Fruit fly (Drosophila melanogaster) whole organism, embryonic: ENCODE data around the gene gammaTub37C.
A peak's percentile ranks its signal among the peaks of the same experiment; 100 is the strongest.

Experiments used
- ATbp ChIP-seq: fragments of 200-800 bp; sonication (Bioruptor generic); optimal IDR thresholded peaks from 2 replicates; lab custom pipeline; 2017; ENCODE audit warnings: missing biosample characterization, mild to moderate bottlenecking, missing genetic modification characterization, missing genetic modification reagents
- Aef1 ChIP-seq: fragments of 200-800 bp; sonication (Bioruptor generic); IDR thresholded peaks from 3 replicates; pipeline ENCODE4 v1.3.6; 2022; ENCODE audit warnings: missing biosample characterization, missing genetic modification characterization
- BtbVII ChIP-seq: fragments of 200-800 bp; sonication (Bioruptor generic); optimal IDR thresholded peaks from 3 replicates; lab custom pipeline; 2017; ENCODE audit warnings: missing biosample characterization, mild to moderate bottlenecking, missing genetic modification characterization
- CG10209 ChIP-seq: fragments of 200-800 bp; sonication (Bioruptor generic); optimal IDR thresholded peaks from 3 replicates; lab custom pipeline; 2017; ENCODE audit warnings: missing biosample characterization, mild to moderate bottlenecking, missing genetic modification characterization, missing genetic modification reagents
- CG10267 ChIP-seq: fragments of 200-800 bp; sonication (Bioruptor generic); optimal IDR thresholded peaks from 2 replicates; lab custom pipeline; 2018; ENCODE audit warnings: missing biosample characterization, mild to moderate bottlenecking, missing genetic modification characterization, moderate library complexity
- CG11085 ChIP-seq: fragments of 200-800 bp; sonication (Bioruptor generic); IDR thresholded peaks from 2 replicates; pipeline ENCODE4 v1.3.6; 2022; ENCODE audit warnings: missing biosample characterization, missing genetic modification characterization
- CG11456 ChIP-seq: fragments of 200-800 bp; sonication (Bioruptor generic); IDR thresholded peaks from 3 replicates; pipeline ENCODE4 v1.3.6; 2022; ENCODE audit warnings: missing biosample characterization, missing genetic modification characterization
- CG12942 ChIP-seq: fragments of 200-800 bp; sonication (Bioruptor generic); optimal IDR thresholded peaks from 3 replicates; lab custom pipeline; 2016; ENCODE audit warnings: missing biosample characterization, missing genetic modification characterization
- CG14860 ChIP-seq: fragments of 200-800 bp; sonication (Bioruptor generic); IDR thresholded peaks from 3 replicates; pipeline ENCODE4 v1.3.6; 2022; ENCODE audit warnings: missing biosample characterization, missing genetic modification characterization; ENCODE audit not compliant: partially characterized antibody
- CG15073 ChIP-seq: fragments of 200-800 bp; sonication (Bioruptor generic); optimal IDR thresholded peaks from 2 replicates; lab custom pipeline; 2016; ENCODE audit warnings: missing biosample characterization, missing genetic modification characterization
- CG15479 ChIP-seq: fragments of 200-800 bp; sonication (Bioruptor generic); optimal IDR thresholded peaks from 3 replicates; lab custom pipeline; 2019; ENCODE audit warnings: missing biosample characterization, mild to moderate bottlenecking, missing genetic modification characterization, moderate library complexity
- CG17328 ChIP-seq: fragments of 200-800 bp; sonication (Bioruptor generic); IDR thresholded peaks from 2 replicates; pipeline ENCODE4 v1.3.6; 2022; ENCODE audit warnings: missing biosample characterization, missing genetic modification characterization
- CG17361 ChIP-seq: fragments of 200-800 bp; sonication (Bioruptor generic); IDR thresholded peaks from 3 replicates; pipeline ENCODE4 v1.3.6; 2022; ENCODE audit warnings: missing biosample characterization, missing genetic modification characterization
- CG17802 ChIP-seq: fragments of 200-800 bp; sonication (Bioruptor generic); optimal IDR thresholded peaks from 2 replicates; lab custom pipeline; 2018; ENCODE audit warnings: missing biosample characterization, mild to moderate bottlenecking, missing genetic modification characterization, moderate library complexity
- CG30020 ChIP-seq: fragments of 200-800 bp; optimal IDR thresholded peaks from 2 replicates; lab custom pipeline; 2019; ENCODE audit warnings: missing biosample characterization, mild to moderate bottlenecking, missing genetic modification characterization, moderate library complexity
- CG3163 ChIP-seq: fragments of 200-800 bp; sonication (Bioruptor generic); optimal IDR thresholded peaks from 3 replicates; lab custom pipeline; 2016; ENCODE audit warnings: missing biosample characterization, missing genetic modification characterization
- CG3847 ChIP-seq: fragments of 200-800 bp; sonication (Bioruptor generic); IDR thresholded peaks from 2 replicates; pipeline ENCODE4 v1.3.6; 2022; ENCODE audit warnings: missing biosample characterization, missing genetic modification characterization
- CG6765 ChIP-seq: fragments of 200-800 bp; sonication (Bioruptor generic); optimal IDR thresholded peaks from 3 replicates; lab custom pipeline; 2017; ENCODE audit warnings: missing biosample characterization, mild to moderate bottlenecking, missing genetic modification characterization
- CoRest ChIP-seq: fragments of 200-800 bp; sonication (Bioruptor generic); optimal IDR thresholded peaks from 3 replicates; lab custom pipeline; 2018; ENCODE audit warnings: missing biosample characterization, mild to moderate bottlenecking, missing genetic modification characterization, moderate library complexity
- Dad ChIP-seq: fragments of 200-800 bp; sonication (Bioruptor generic); optimal IDR thresholded peaks from 3 replicates; lab custom pipeline; 2016; ENCODE audit warnings: missing biosample characterization, missing genetic modification characterization
- Dll ChIP-seq: fragments of 200-800 bp; sonication (Bioruptor generic); IDR thresholded peaks from 4 replicates; pipeline ENCODE4 v1.3.6; 2022; ENCODE audit warnings: missing biosample characterization, missing genetic modification characterization; ENCODE audit not compliant: partially characterized antibody
- Eip74EF ChIP-seq, 2 experiments: fragments of 200-800 bp in 1 of 2; fragments of >200 bp in 1 of 2; sonication (Bioruptor generic) in 1 of 2; optimal IDR thresholded peaks; 2 replicates each; lab custom pipeline; 2017 to 2019; ENCODE audit warnings: missing biosample characterization in 2 of 2, missing genetic modification characterization in 2 of 2, mild to moderate bottlenecking in 1 of 2, moderate library complexity in 1 of 2
- Hmx ChIP-seq: fragments of 200-800 bp; sonication (Bioruptor generic); optimal IDR thresholded peaks from 2 replicates; lab custom pipeline; 2016; ENCODE audit warnings: missing biosample characterization, missing genetic modification characterization
- Hr39 ChIP-seq: fragments of >200 bp; optimal IDR thresholded peaks from 2 replicates; lab custom pipeline; 2017
- MESR4 ChIP-seq: fragments of 200-800 bp; sonication (Bioruptor generic); optimal IDR thresholded peaks from 2 replicates; lab custom pipeline; 2018; ENCODE audit warnings: missing biosample characterization, mild to moderate bottlenecking, missing genetic modification characterization, moderate library complexity
- NC2β ChIP-seq: fragments of 200-800 bp; sonication (Bioruptor generic); optimal IDR thresholded peaks from 2 replicates; lab custom pipeline; 2016; ENCODE audit warnings: missing biosample characterization, missing genetic modification characterization
- NfI ChIP-seq: fragments of 200-800 bp; sonication (Bioruptor generic); optimal IDR thresholded peaks from 3 replicates; lab custom pipeline; 2018; ENCODE audit warnings: missing biosample characterization, mild to moderate bottlenecking, missing genetic modification characterization, moderate library complexity
- Oaz ChIP-seq: fragments of 200-800 bp; sonication (Bioruptor generic); IDR thresholded peaks from 2 replicates; pipeline ENCODE4 v1.3.6; 2022; ENCODE audit warnings: missing biosample characterization, missing genetic modification characterization
- Side ChIP-seq: fragments of 200-800 bp; sonication (Bioruptor generic); optimal IDR thresholded peaks from 2 replicates; lab custom pipeline; 2016; ENCODE audit warnings: missing biosample characterization, missing genetic modification characterization
- Usf ChIP-seq: fragments of 200-800 bp; sonication (Bioruptor generic); optimal IDR thresholded peaks from 2 replicates; lab custom pipeline; 2017; ENCODE audit warnings: missing genotype, missing biosample characterization, missing genetic modification characterization
- ash1 ChIP-seq: fragments of 200-800 bp; sonication (Bioruptor generic); optimal IDR thresholded peaks from 2 replicates; lab custom pipeline; 2018; ENCODE audit warnings: missing biosample characterization, mild to moderate bottlenecking, missing genetic modification characterization
- bsh ChIP-seq, 2 experiments: fragments of 200-800 bp; sonication (Bioruptor generic); optimal IDR thresholded peaks; 2 replicates each; lab custom pipeline; 2017 to 2018; ENCODE audit warnings: mild to moderate bottlenecking in 2 of 2, missing biosample characterization in 2 of 2, missing genetic modification characterization in 2 of 2, moderate library complexity in 1 of 2
- cas ChIP-seq: fragments of 200-800 bp; sonication (Bioruptor generic); IDR thresholded peaks from 2 replicates; pipeline ENCODE4 v1.3.6; 2022; ENCODE audit warnings: missing biosample characterization, missing genetic modification characterization
- danr ChIP-seq: fragments of 200-800 bp; sonication (Bioruptor generic); IDR thresholded peaks from 2 replicates; pipeline ENCODE4 v1.3.6; 2022; ENCODE audit warnings: missing biosample characterization, missing genetic modification characterization
- dati ChIP-seq: fragments of 200-800 bp; sonication (Bioruptor generic); IDR thresholded peaks from 2 replicates; pipeline ENCODE4 v1.3.6; 2022; ENCODE audit warnings: missing biosample characterization, missing genetic modification characterization
- gro ChIP-seq: fragments of 200-800 bp; sonication (Bioruptor generic); optimal IDR thresholded peaks from 2 replicates; lab custom pipeline; 2016; ENCODE audit warnings: missing biosample characterization, missing genetic modification characterization
- kah ChIP-seq: fragments of 200-800 bp; sonication (Bioruptor generic); optimal IDR thresholded peaks from 2 replicates; lab custom pipeline; 2018; ENCODE audit warnings: missing biosample characterization, mild to moderate bottlenecking, missing genetic modification characterization
- ken ChIP-seq: fragments of 200-800 bp; sonication (Bioruptor generic); IDR thresholded peaks from 3 replicates; pipeline ENCODE4 v1.3.6; 2022; ENCODE audit warnings: missing biosample characterization, missing genetic modification characterization
- klu ChIP-seq: fragments of 200-800 bp; sonication (Bioruptor generic); IDR thresholded peaks from 2 replicates; pipeline ENCODE4 v1.3.6; 2022; ENCODE audit warnings: missing biosample characterization, missing genetic modification characterization
- lov ChIP-seq, 2 experiments: fragments of 200-800 bp in 1 of 2; fragments of >200 bp in 1 of 2; sonication (Bioruptor generic) in 1 of 2; IDR thresholded peaks in 1 of 2; optimal IDR thresholded peaks in 1 of 2; 2 replicates in 1 of 2; 3 replicates in 1 of 2; pipeline versions ENCODE4 v1.3.6 to Lab custom; 2017 to 2022; ENCODE audit warnings: missing biosample characterization in 1 of 2, missing genetic modification characterization in 1 of 2
- nerfin-1 ChIP-seq: fragments of 200-800 bp; sonication (Bioruptor generic); optimal IDR thresholded peaks from 3 replicates; lab custom pipeline; 2019; ENCODE audit warnings: missing biosample characterization, mild to moderate bottlenecking, missing genetic modification characterization, moderate library complexity
- odd ChIP-seq: fragments of 200-800 bp; sonication (Bioruptor generic); optimal IDR thresholded peaks from 2 replicates; lab custom pipeline; 2017; ENCODE audit warnings: missing biosample characterization, mild to moderate bottlenecking, missing genetic modification characterization
- p53 ChIP-seq: fragments of 200-800 bp; sonication (Bioruptor generic); optimal IDR thresholded peaks from 2 replicates; lab custom pipeline; 2016; ENCODE audit warnings: missing biosample characterization, missing genetic modification characterization
- pfk ChIP-seq: fragments of 200-800 bp; sonication (Bioruptor generic); optimal IDR thresholded peaks from 2 replicates; lab custom pipeline; 2018; ENCODE audit warnings: missing biosample characterization, mild to moderate bottlenecking, missing genetic modification characterization, moderate library complexity
- phol ChIP-seq: fragments of 200-800 bp; sonication (Bioruptor generic); optimal IDR thresholded peaks from 3 replicates; lab custom pipeline; 2018; ENCODE audit warnings: missing biosample characterization, mild to moderate bottlenecking, missing genetic modification characterization, moderate library complexity
- prd ChIP-seq, 3 experiments: fragments of >200 bp in 2 of 3; fragments of 200-800 bp in 1 of 3; sonication (Bioruptor generic) in 1 of 3; optimal IDR thresholded peaks in 2 of 3; IDR thresholded peaks in 1 of 3; 2 replicates in 2 of 3; 3 replicates in 1 of 3; pipeline versions ENCODE4 v1.3.6 to Lab custom; 2017 to 2022; ENCODE audit warnings: missing biosample characterization in 1 of 3, missing genetic modification characterization in 1 of 3
- ranshi ChIP-seq: fragments of 200-800 bp; sonication (Bioruptor generic); IDR thresholded peaks from 2 replicates; pipeline ENCODE4 v1.3.6; 2022; ENCODE audit warnings: missing biosample characterization, missing genetic modification characterization
- rib ChIP-seq: fragments of 200-800 bp; sonication (Bioruptor generic); IDR thresholded peaks from 2 replicates; pipeline ENCODE4 v1.3.6; 2022; ENCODE audit warnings: missing biosample characterization, missing genetic modification characterization
- sim ChIP-seq: fragments of 200-800 bp; sonication (Bioruptor generic); IDR thresholded peaks from 2 replicates; pipeline ENCODE4 v1.3.6; 2022; ENCODE audit warnings: missing biosample characterization, missing genetic modification characterization
- tap ChIP-seq: fragments of 200-800 bp; optimal IDR thresholded peaks from 3 replicates; lab custom pipeline; 2019; ENCODE audit warnings: missing biosample characterization, mild to moderate bottlenecking, missing genetic modification characterization, moderate library complexity
- z ChIP-seq: fragments of 200-800 bp; sonication (Bioruptor generic); IDR thresholded peaks from 3 replicates; pipeline ENCODE4 v1.3.6; 2022; ENCODE audit warnings: missing biosample characterization, missing genetic modification characterization
- zfh1 ChIP-seq: fragments of 200-800 bp; sonication (Bioruptor generic); IDR thresholded peaks from 3 replicates; pipeline ENCODE4 v1.3.6; 2022; ENCODE audit warnings: missing biosample characterization, missing genetic modification characterization

Gene gammaTub37C

DNA sequence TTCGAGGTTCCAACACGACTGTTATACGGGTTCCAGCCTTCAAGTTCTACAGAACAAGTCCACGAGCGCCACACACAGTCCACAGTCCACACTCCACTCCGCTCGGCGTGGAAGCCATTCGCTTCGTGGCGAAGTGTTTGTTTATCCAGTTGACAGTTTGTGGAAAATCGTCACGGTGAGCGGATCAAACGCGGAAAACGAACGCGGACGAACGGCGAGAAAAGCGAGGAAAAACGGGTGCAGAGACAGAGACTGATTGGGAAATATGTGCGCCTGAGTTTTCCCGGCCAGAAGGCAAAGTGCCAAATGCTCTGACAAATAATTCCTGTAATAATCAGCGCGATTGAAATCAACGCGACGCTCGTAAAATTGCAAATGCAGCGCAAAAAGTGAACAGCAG lies 4.7 kb upstream of the gammaTub37C start, which contains the start of gene drl (continued):
- peak in 1 of 2 experiments; percentile 27 for TF ChIP-seq bsh (GFP tag; optimal IDR thresholded peaks at IDR 0.05; lab: Kevin White, UChicago)
- no peak; the same call in 1 of the 2 replicates for TF ChIP-seq ranshi (GFP tag; lab: Robert Waterston, UW)
- peak; percentile 55 for TF ChIP-seq kah (GFP tag; lab: Kevin White, UChicago)
- TF ChIP-seq CG11456 (GFP tag; lab: Robert Waterston, UW): no peak
- TF ChIP-seq dati (GFP tag; lab: Robert Waterston, UW): no peak
- peak; percentile 34 for TF ChIP-seq CG6765 (GFP tag; lab: Kevin White, UChicago)
- peak; percentile 72 for TF ChIP-seq ash1
- TF ChIP-seq CG17361 (GFP tag; lab: Robert Waterston, UW): no peak
- TF ChIP-seq gro: peak; percentile 61
- TF ChIP-seq CG11085 (GFP tag; lab: Robert Waterston, UW): no peak
- no peak for TF ChIP-seq phol (tag; lab: Kevin White, UChicago)
- no peak for TF ChIP-seq Aef1 (GFP tag; lab: Robert Waterston, UW)
- peak; percentile 3 for TF ChIP-seq MESR4
- TF ChIP-seq Dad (GFP tag; lab: Kevin White, UChicago): no peak
- TF ChIP-seq NC2β (GFP tag; lab: Kevin White, UChicago): peak; percentile 51
- TF ChIP-seq Usf (GFP tag; lab: Kevin White, UChicago): no peak
- 0 out of 2 replicates have a peak, but pooled peaks have one; percentile 51 for TF ChIP-seq rib (GFP tag; lab: Robert Waterston, UW)
- no peak for TF ChIP-seq ken (GFP tag; lab: Robert Waterston, UW)
- no peak for TF ChIP-seq CG30020 (tag; lab: Kevin White, UChicago)
- no peak for TF ChIP-seq CG3163 (GFP tag; lab: Kevin White, UChicago)
- TF ChIP-seq lov (optimal IDR thresholded peaks at IDR 0.05; lab: Kevin White, UChicago): no peak
- TF ChIP-seq lov (GFP tag; IDR thresholded peaks at IDR 0.05; lab: Robert Waterston, UW): peak; percentile 72; the same call in 1 of the 3 replicates
- no peak for TF ChIP-seq tap
- TF ChIP-seq pfk: peak; percentile 49
- TF ChIP-seq Oaz: no peak
- TF ChIP-seq Dll: no peak
- TF ChIP-seq klu (GFP tag; lab: Robert Waterston, UW): no peak
- no peak for TF ChIP-seq CG15073 (GFP tag; lab: Kevin White, UChicago)
- no peak for TF ChIP-seq z (GFP tag; lab: Robert Waterston, UW)
- TF ChIP-seq CG12942 (GFP tag; lab: Kevin White, UChicago): no peak
- TF ChIP-seq p53 (GFP tag; lab: Kevin White, UChicago): no peak
- no peak for TF ChIP-seq danr (GFP tag; lab: Robert Waterston, UW)
- TF ChIP-seq CG10267 (tag; lab: Kevin White, UChicago): peak; percentile 30
- TF ChIP-seq odd: peak; percentile 54
- peak; percentile 41 for TF ChIP-seq NfI
- TF ChIP-seq sim (GFP tag; lab: Robert Waterston, UW): peak; percentile 48; the same call in 1 of the 2 replicates
- TF ChIP-seq cas (GFP tag; lab: Robert Waterston, UW): no peak
- peak in 1 of 2 experiments; percentile 38 for TF ChIP-seq Eip74EF (GFP tag; optimal IDR thresholded peaks at IDR 0.05; lab: Kevin White, UChicago)
- no peak for TF ChIP-seq CG3847
- TF ChIP-seq zfh1 (GFP tag; lab: Robert Waterston, UW): peak; percentile 44; the same call in 1 of the 3 replicates

DNA sequence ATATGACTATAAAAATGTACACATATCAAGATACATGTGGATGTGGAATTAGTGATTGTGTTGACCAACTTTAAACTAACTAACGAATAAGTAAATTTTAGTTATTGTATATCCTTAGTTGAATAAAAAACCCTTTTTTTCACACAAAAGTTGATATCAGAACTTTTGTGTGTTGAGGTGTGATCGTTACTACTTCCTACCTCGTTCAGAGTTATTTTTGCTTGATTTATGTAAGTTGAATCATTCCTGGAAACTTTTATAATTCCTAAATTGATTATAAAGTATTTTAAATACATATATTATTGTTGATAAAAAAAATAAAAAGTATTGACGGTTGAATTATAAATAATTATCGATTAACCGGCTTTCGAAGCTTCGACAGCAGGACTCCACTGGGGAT lies 1.8 kb downstream of the gammaTub37C start, which contains the start of gene CG46059:
Gene CG46059 (minus strand): TSS at position 101 of the 400 bp plus-strand sequence.
- TF ChIP-seq CG17802: no peak
- TF ChIP-seq CG15479 (GFP tag; lab: Kevin White, UChicago): no peak
- no peak for TF ChIP-seq CG14860
- TF ChIP-seq Hmx (GFP tag; lab: Kevin White, UChicago): no peak
- no peak for TF ChIP-seq p53 (GFP tag; lab: Kevin White, UChicago)
- TF ChIP-seq Hr39 (lab: Kevin White, UChicago): no peak
- no peak for TF ChIP-seq prd (optimal IDR thresholded peaks at IDR 0.05; lab: Kevin White, UChicago)
- TF ChIP-seq prd (GFP tag; IDR thresholded peaks at IDR 0.05; lab: Robert Waterston, UW): no peak
- TF ChIP-seq CG17328 (GFP tag; lab: Robert Waterston, UW): no peak
- no peak for TF ChIP-seq CoRest (tag; lab: Kevin White, UChicago)
- no peak for TF ChIP-seq CG10209
- no peak for TF ChIP-seq ATbp (GFP tag; lab: Kevin White, UChicago)
- TF ChIP-seq nerfin-1 (tag; lab: Kevin White, UChicago): no peak
- no peak for TF ChIP-seq Side (GFP tag; lab: Kevin White, UChicago)
- no peak for TF ChIP-seq BtbVII (GFP tag; lab: Kevin White, UChicago)
